Worm (Caenorhabditis elegans) whole organism, L4 larva: ENCODE measurements around the gene T20B12.4.
A peak's percentile ranks its signal among the peaks of the same experiment; 100 is the strongest.

Experiments
- D1046.2 ChIP-seq: fragments of 200-800 bp; sonication (Bioruptor generic); IDR thresholded peaks from 2 replicates; pipeline ENCODE4 v1.3.6; 2022; ENCODE audit warnings: missing genetic modification characterization, missing compliant biosample characterization
- T20F7.1 ChIP-seq: fragments of 200-800 bp; sonication (Bioruptor generic); optimal IDR thresholded peaks from 2 replicates; lab custom pipeline; 2018; ENCODE audit warnings: mild to moderate bottlenecking, missing genetic modification characterization, missing compliant biosample characterization
- T26A8.4 ChIP-seq: fragments of 200-800 bp; sonication (Bioruptor generic); IDR thresholded peaks from 2 replicates; pipeline ENCODE4 v1.3.6; 2022; ENCODE audit warnings: missing genetic modification characterization, missing compliant biosample characterization
- Y5F2A.4 ChIP-seq: fragments of 200-800 bp; sonication (Bioruptor generic); optimal IDR thresholded peaks from 2 replicates; lab custom pipeline; 2018; ENCODE audit warnings: mild to moderate bottlenecking, missing genetic modification characterization, missing compliant biosample characterization
- ama-1 ChIP-seq: fragments of 150-350 bp; optimal IDR thresholded peaks from 2 replicates; lab custom pipeline; 2014; ENCODE audit warnings: inconsistent platforms, mixed read lengths
- arid-1 ChIP-seq: fragments of 200-800 bp; sonication (Bioruptor generic); conservative IDR thresholded peaks from 2 replicates; pipeline ENCODE4 v1.3.6; 2022; ENCODE audit warnings: missing genetic modification reagents, missing genetic modification characterization, missing compliant biosample characterization
- attf-4 ChIP-seq: sonication (generic microtip); optimal IDR thresholded peaks from 3 replicates; lab custom pipeline; 2017; ENCODE audit warnings: missing biosample characterization, missing genetic modification characterization
- ceh-28 ChIP-seq: fragments of 150-350 bp; optimal IDR thresholded peaks from 2 replicates; lab custom pipeline; 2014; ENCODE audit warnings: missing biosample characterization, missing genetic modification reagents, missing genetic modification characterization
- ceh-32 ChIP-seq: sonication (generic microtip); optimal IDR thresholded peaks from 2 replicates; lab custom pipeline; 2016; ENCODE audit warnings: mild to moderate bottlenecking, missing genetic modification characterization, missing compliant biosample characterization; ENCODE audit not compliant: poor library complexity
- ces-1 ChIP-seq: fragments of 150-350 bp; sonication (generic microtip); optimal IDR thresholded peaks from 4 replicates; lab custom pipeline; 2014; ENCODE audit warnings: missing biosample characterization, missing genetic modification reagents, missing genetic modification characterization
- cey-2 ChIP-seq: sonication (generic microtip); optimal IDR thresholded peaks from 3 replicates; lab custom pipeline; 2017; ENCODE audit warnings: missing genetic modification characterization, mild to moderate bottlenecking, missing compliant biosample characterization, antibody characterized with exemption, borderline replicate concordance; ENCODE audit not compliant: insufficient read depth
- ctbp-1 ChIP-seq: fragments of 200-800 bp; sonication (Bioruptor generic); IDR thresholded peaks from 2 replicates; pipeline ENCODE4 v1.3.6; 2022; ENCODE audit warnings: missing genetic modification reagents, missing genetic modification characterization, missing compliant biosample characterization
- daf-16 ChIP-seq, 3 experiments: sonication (generic microtip); optimal IDR thresholded peaks; 2 replicates each; lab custom pipeline; 2016 to 2017; ENCODE audit warnings: missing genetic modification characterization in 3 of 3, missing genetic modification reagents in 3 of 3, mild to moderate bottlenecking in 2 of 3, missing compliant biosample characterization in 2 of 3, missing biosample characterization in 1 of 3, moderate library complexity in 1 of 3
- dmd-6 ChIP-seq: fragments of 200-800 bp; sonication (Bioruptor generic); IDR thresholded peaks from 2 replicates; pipeline ENCODE4 v1.3.6; 2022; ENCODE audit warnings: missing genetic modification reagents, missing genetic modification characterization, missing compliant biosample characterization
- dve-1 ChIP-seq: sonication (generic microtip); optimal IDR thresholded peaks from 2 replicates; lab custom pipeline; 2017; ENCODE audit warnings: antibody characterized with exemption, mild to moderate bottlenecking, missing genetic modification characterization, missing compliant biosample characterization; ENCODE audit not compliant: insufficient read depth
- egl-27 ChIP-seq: sonication (generic microtip); optimal IDR thresholded peaks from 3 replicates; lab custom pipeline; 2017; ENCODE audit warnings: missing biosample characterization, missing genetic modification reagents, missing genetic modification characterization
- fos-1 ChIP-seq: fragments of 150-350 bp; optimal IDR thresholded peaks from 2 replicates; lab custom pipeline; 2014; ENCODE audit warnings: missing biosample characterization, missing genetic modification characterization
- hlh-11 ChIP-seq: fragments of 200-800 bp; sonication (Bioruptor generic); optimal IDR thresholded peaks from 2 replicates; lab custom pipeline; 2018; ENCODE audit warnings: mild to moderate bottlenecking, missing genetic modification characterization, missing compliant biosample characterization
- hlh-30 ChIP-seq: sonication (generic microtip); optimal IDR thresholded peaks from 2 replicates; lab custom pipeline; 2017; ENCODE audit warnings: antibody characterized with exemption, mild to moderate bottlenecking, missing genetic modification characterization, missing compliant biosample characterization; ENCODE audit not compliant: insufficient read depth
- lim-7 ChIP-seq: fragments of 200-800 bp; sonication (Bioruptor generic); IDR thresholded peaks from 2 replicates; pipeline ENCODE4 v1.3.6; 2022; ENCODE audit warnings: missing genetic modification characterization, missing compliant biosample characterization
- lin-1 ChIP-seq: fragments of 200-800 bp; sonication (Bioruptor generic); IDR thresholded peaks from 2 replicates; pipeline ENCODE4 v1.3.6; 2022; ENCODE audit warnings: missing genetic modification reagents, missing genetic modification characterization, missing compliant biosample characterization
- lsy-2 ChIP-seq, 2 experiments: fragments of 150-350 bp in 1 of 2; sonication (generic microtip) in 1 of 2; optimal IDR thresholded peaks; 2 replicates each; lab custom pipeline; 2014 to 2017; ENCODE audit warnings: missing biosample characterization in 2 of 2, missing genetic modification characterization in 2 of 2
- mdl-1 ChIP-seq, 2 experiments: fragments of 150-350 bp in 1 of 2; sonication (generic microtip) in 1 of 2; optimal IDR thresholded peaks; 2 replicates each; lab custom pipeline; 2014 to 2017; ENCODE audit warnings: missing biosample characterization in 2 of 2, missing genetic modification characterization in 2 of 2
- mdt-29 ChIP-seq: fragments of 200-800 bp; sonication (Bioruptor generic); IDR thresholded peaks from 2 replicates; pipeline ENCODE4 v1.3.6; 2022; ENCODE audit warnings: missing genetic modification reagents, missing genetic modification characterization, missing compliant biosample characterization
- mep-1 ChIP-seq: fragments of 150-350 bp; sonication (generic microtip); optimal IDR thresholded peaks from 3 replicates; lab custom pipeline; 2014; ENCODE audit warnings: missing biosample characterization, missing genetic modification characterization
- mes-2 ChIP-seq: sonication (generic microtip); optimal IDR thresholded peaks from 2 replicates; lab custom pipeline; 2016; ENCODE audit warnings: missing genotype, mild to moderate bottlenecking, missing genetic modification characterization, missing compliant biosample characterization; ENCODE audit not compliant: poor library complexity, severe bottlenecking
- mxl-2 ChIP-seq: fragments of 200-800 bp; sonication (Bioruptor generic); conservative IDR thresholded peaks from 2 replicates; pipeline ENCODE4 v1.3.6; 2022; ENCODE audit warnings: missing genetic modification reagents, missing genetic modification characterization, missing compliant biosample characterization
- mxl-3 ChIP-seq: fragments of 200-800 bp; sonication (Bioruptor generic); optimal IDR thresholded peaks from 2 replicates; lab custom pipeline; 2018; ENCODE audit warnings: mild to moderate bottlenecking, missing genetic modification characterization, missing compliant biosample characterization
- nhr-10 ChIP-seq: fragments of 150-350 bp; optimal IDR thresholded peaks from 2 replicates; lab custom pipeline; 2014; ENCODE audit warnings: missing biosample characterization, missing genetic modification characterization
- nhr-28 ChIP-seq: fragments of 150-350 bp; optimal IDR thresholded peaks from 2 replicates; lab custom pipeline; 2014; ENCODE audit warnings: missing biosample characterization, missing genetic modification characterization
- nhr-42 ChIP-seq: fragments of 200-800 bp; sonication (Bioruptor generic); IDR thresholded peaks from 2 replicates; pipeline ENCODE4 v1.3.6; 2022; ENCODE audit warnings: missing genetic modification characterization, missing compliant biosample characterization
- nhr-48 ChIP-seq: sonication (generic microtip); optimal IDR thresholded peaks from 2 replicates; lab custom pipeline; 2016; ENCODE audit warnings: mild to moderate bottlenecking, missing genetic modification characterization, missing compliant biosample characterization
- nhr-76 ChIP-seq: fragments of 150-350 bp; optimal IDR thresholded peaks from 2 replicates; lab custom pipeline; 2014; ENCODE audit warnings: missing biosample characterization, missing genetic modification characterization
- pha-4 ChIP-seq, 2 experiments: fragments of 150-350 bp in 1 of 2; fragments of 200-800 bp in 1 of 2; sonication (Bioruptor generic) in 1 of 2; IDR thresholded peaks in 1 of 2; optimal IDR thresholded peaks in 1 of 2; 2 replicates each; pipeline versions ENCODE4 v1.3.6 to Lab custom; 2014 to 2022; ENCODE audit warnings: missing genetic modification characterization in 2 of 2, missing genetic modification reagents in 2 of 2, missing biosample characterization in 1 of 2, missing compliant biosample characterization in 1 of 2
- php-3 ChIP-seq: fragments of 200-800 bp; sonication (Bioruptor generic); IDR thresholded peaks from 2 replicates; pipeline ENCODE4 v1.3.6; 2022; ENCODE audit warnings: missing genetic modification reagents, missing genetic modification characterization, missing compliant biosample characterization
- pqm-1 ChIP-seq: sonication (generic microtip); optimal IDR thresholded peaks from 2 replicates; lab custom pipeline; 2017; ENCODE audit warnings: missing biosample characterization, missing genetic modification characterization
- saeg-2 ChIP-seq: fragments of 200-800 bp; sonication (Bioruptor generic); IDR thresholded peaks from 2 replicates; pipeline ENCODE4 v1.3.6; 2022; ENCODE audit warnings: missing genetic modification reagents, missing genetic modification characterization, missing compliant biosample characterization
- set-16 ChIP-seq: fragments of 200-800 bp; sonication (Bioruptor generic); IDR thresholded peaks from 2 replicates; pipeline ENCODE4 v1.3.6; 2022; ENCODE audit warnings: missing genetic modification reagents, missing genetic modification characterization, missing compliant biosample characterization
- skn-1 ChIP-seq: fragments of 150-350 bp; optimal IDR thresholded peaks from 2 replicates; lab custom pipeline; 2014; ENCODE audit warnings: missing biosample characterization, missing genetic modification characterization
- spr-3 ChIP-seq: fragments of 200-800 bp; sonication (Bioruptor generic); optimal IDR thresholded peaks from 2 replicates; lab custom pipeline; 2018; ENCODE audit warnings: mild to moderate bottlenecking, missing genetic modification characterization, missing compliant biosample characterization
- unc-62 ChIP-seq, 3 experiments: fragments of 150-350 bp in 1 of 3; sonication (generic microtip); optimal IDR thresholded peaks in 2 of 3; peaks in 1 of 3; 1 replicate in 1 of 3; 2 replicates in 2 of 3; lab custom pipeline; 2014 to 2017; ENCODE audit warnings: missing biosample characterization in 3 of 3, missing genetic modification characterization in 3 of 3, missing genetic modification reagents in 3 of 3, missing genotype in 1 of 3
- vab-7 ChIP-seq: fragments of 200-800 bp; sonication (Bioruptor generic); IDR thresholded peaks from 2 replicates; pipeline ENCODE4 v1.3.6; 2022; ENCODE audit warnings: missing genetic modification reagents, missing genetic modification characterization, missing compliant biosample characterization
- zag-1 ChIP-seq: fragments of 150-350 bp; optimal IDR thresholded peaks from 2 replicates; lab custom pipeline; 2014; ENCODE audit warnings: missing biosample characterization, missing genetic modification characterization
- zfp-2 ChIP-seq: sonication (generic microtip); optimal IDR thresholded peaks from 2 replicates; lab custom pipeline; 2016; ENCODE audit warnings: mild to moderate bottlenecking, missing genetic modification characterization, missing compliant biosample characterization
- zip-11 ChIP-seq: fragments of 200-800 bp; sonication (Bioruptor generic); IDR thresholded peaks from 2 replicates; pipeline ENCODE4 v1.3.6; 2022; ENCODE audit warnings: missing genetic modification characterization, missing compliant biosample characterization
- zip-2 ChIP-seq: fragments of 150-350 bp; optimal IDR thresholded peaks from 2 replicates; lab custom pipeline; 2014; ENCODE audit warnings: missing biosample characterization, missing genetic modification characterization
- ztf-7 ChIP-seq: fragments of 150-350 bp; optimal IDR thresholded peaks from 2 replicates; lab custom pipeline; 2014; ENCODE audit warnings: missing biosample characterization, missing genetic modification characterization

T20B12.4 gene

DNA sequence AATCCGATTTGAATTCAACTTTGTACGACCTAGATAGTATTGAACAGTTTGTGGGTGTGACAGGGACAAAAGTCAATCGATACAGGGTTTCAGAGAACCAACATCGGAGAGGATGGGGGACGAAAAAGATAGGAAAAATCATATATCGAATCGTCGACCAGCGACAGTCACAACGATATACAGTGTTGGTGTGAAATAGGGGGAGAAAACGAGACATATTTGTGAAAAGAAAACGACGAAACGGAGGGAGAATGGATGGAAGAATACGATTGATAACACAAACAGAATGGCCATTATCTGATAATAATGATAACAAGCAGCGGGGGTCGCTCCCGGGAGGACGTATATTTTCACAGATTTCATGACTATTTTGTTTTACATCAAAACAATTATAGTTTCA is 7.9 kb downstream of the T20B12.4 start:
- peak; percentile 21 for TF ChIP-seq T26A8.4 (GFP tag; lab: Robert Waterston, UW)
- no peak for TF ChIP-seq mxl-2 (GFP tag; lab: Robert Waterston, UW)
- TF ChIP-seq hlh-30 (tag; lab: Kevin White, UChicago): peak; percentile 13
- peak; percentile 35 for TF ChIP-seq dve-1 (tag; lab: Kevin White, UChicago)
- TF ChIP-seq mep-1 (tag; lab: Kevin White, UChicago): peak; percentile 12
- TF ChIP-seq ceh-28 (tag; lab: Kevin White, UChicago): no peak
- TF ChIP-seq set-16 (GFP tag; lab: Robert Waterston, UW): no peak
- TF ChIP-seq zip-11: no peak
- peak; percentile 3 for TF ChIP-seq ama-1 (lab: Kevin White, UChicago)
- TF ChIP-seq attf-4 (tag; lab: Kevin White, UChicago): no peak
- TF ChIP-seq vab-7: 0 out of 2 replicates have a peak, but pooled peaks have one; percentile 20
- no peak for TF ChIP-seq zfp-2
- no peak for TF ChIP-seq nhr-76 (tag; lab: Kevin White, UChicago)
- no peak for TF ChIP-seq lim-7 (GFP tag; lab: Robert Waterston, UW)
- TF ChIP-seq nhr-28: peak; percentile 83
- TF ChIP-seq mdt-29 (GFP tag; lab: Robert Waterston, UW): no peak
- TF ChIP-seq lin-1: 0 out of 2 replicates have a peak, but pooled peaks have one; percentile 38
- peak in 1 of 2 experiments; percentile 32 for TF ChIP-seq mdl-1 (tag; optimal IDR thresholded peaks at IDR 0.05; lab: Kevin White, UChicago)
- TF ChIP-seq fos-1: no peak
- peak; percentile 26 for TF ChIP-seq ztf-7 (tag; lab: Kevin White, UChicago)
- TF ChIP-seq ctbp-1: no peak
- no peak for TF ChIP-seq daf-16 (GFP tag; optimal IDR thresholded peaks at IDR 0.05; lab: Kevin White, UChicago)
- TF ChIP-seq daf-16 (tag; optimal IDR thresholded peaks at IDR 0.05; lab: Kevin White, UChicago): peak; percentile 71
- TF ChIP-seq mxl-3 (GFP tag; lab: Kevin White, UChicago): peak; percentile 71
- TF ChIP-seq hlh-11 (tag; lab: Kevin White, UChicago): peak; percentile 76
- TF ChIP-seq zip-2 (tag; lab: Kevin White, UChicago): no peak
- TF ChIP-seq php-3: peak; percentile 22; the same call in 1 of the 2 replicates
- peak in 1 of 2 experiments; percentile 96 for TF ChIP-seq unc-62 (GFP tag; optimal IDR thresholded peaks at IDR 0.05 in 1 of 2; lab: Kevin White, UChicago)
- no peak for TF ChIP-seq unc-62 (tag; optimal IDR thresholded peaks at IDR 0.05; lab: Kevin White, UChicago)
- no peak for TF ChIP-seq T20F7.1 (GFP tag; lab: Kevin White, UChicago)
- peak; percentile 27 for TF ChIP-seq mes-2 (tag; lab: Kevin White, UChicago)
- TF ChIP-seq saeg-2 (GFP tag; lab: Robert Waterston, UW): no peak
- TF ChIP-seq ceh-32 (tag; lab: Kevin White, UChicago): no peak
- peak; percentile 21 for TF ChIP-seq nhr-48
- TF ChIP-seq Y5F2A.4: no peak
- TF ChIP-seq dmd-6 (GFP tag; lab: Robert Waterston, UW): peak; percentile 36; the same call in 1 of the 2 replicates
- TF ChIP-seq pqm-1 (tag; lab: Kevin White, UChicago): peak; percentile 80
- TF ChIP-seq zag-1 (tag; lab: Kevin White, UChicago): no peak
- TF ChIP-seq nhr-42 (GFP tag; lab: Robert Waterston, UW): no peak

DNA sequence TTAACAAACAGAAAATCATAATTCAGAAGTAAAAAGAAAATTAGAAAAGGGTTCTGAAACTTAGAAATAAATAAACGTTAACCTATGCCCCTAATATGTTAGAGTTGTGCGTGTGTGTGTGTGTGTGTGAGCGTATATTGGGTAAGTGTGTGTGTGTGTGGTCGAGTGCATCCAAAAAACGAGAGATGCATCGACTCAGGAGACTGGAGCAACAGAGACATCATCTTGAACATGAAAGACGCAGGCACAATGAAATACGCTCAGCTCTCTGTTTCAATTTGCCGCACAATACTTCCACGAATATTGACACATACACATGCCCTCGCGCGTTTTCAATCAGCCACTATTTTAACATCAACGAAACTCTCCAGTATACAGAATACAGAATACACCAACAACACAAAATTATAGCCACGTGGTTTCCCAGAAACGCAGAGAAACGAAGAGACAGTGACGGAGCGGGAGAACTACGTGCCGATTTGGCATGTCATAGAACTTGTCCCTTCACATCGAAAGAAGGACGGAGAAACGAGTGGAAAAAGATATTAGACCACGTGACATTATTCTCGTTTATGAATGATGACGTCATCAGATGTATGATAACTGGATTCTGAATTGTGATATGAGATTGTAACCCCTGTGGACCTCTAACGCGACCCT is 8.8 kb downstream of the T20B12.4 start:
- TF ChIP-seq saeg-2 (GFP tag; lab: Robert Waterston, UW) (peak; percentile 44; the same call in 1 of the 2 replicates), T20F7.1 (GFP tag; lab: Kevin White, UChicago) (peak; percentile 65), pha-4 (GFP tag; IDR thresholded peaks at IDR 0.05; lab: Robert Waterston, UW) (no peak), pha-4 (tag; optimal IDR thresholded peaks at IDR 0.05; lab: Kevin White, UChicago) (no peak), egl-27 (tag; lab: Kevin White, UChicago) (no peak), unc-62 (GFP tag; optimal IDR thresholded peaks at IDR 0.05 in 1 of 2; lab: Kevin White, UChicago) (peak in 1 of 2 experiments; percentile 98), unc-62 (tag; optimal IDR thresholded peaks at IDR 0.05; lab: Kevin White, UChicago) (no peak), pqm-1 (tag; lab: Kevin White, UChicago) (peak; percentile 17), skn-1 (tag; lab: Kevin White, UChicago) (no peak), lsy-2 (tag; optimal IDR thresholded peaks at IDR 0.05; lab: Kevin White, UChicago) (peak in 1 of 2 experiments; percentile 81), ces-1 (no peak), arid-1 (GFP tag; lab: Robert Waterston, UW) (peak; percentile 43; the same call in 1 of the 2 replicates), nhr-42 (GFP tag; lab: Robert Waterston, UW) (no peak), spr-3 (GFP tag; lab: Kevin White, UChicago) (peak; percentile 46), nhr-76 (tag; lab: Kevin White, UChicago) (no peak), hlh-11 (tag; lab: Kevin White, UChicago) (peak; percentile 92), cey-2 (tag; lab: Kevin White, UChicago) (peak; percentile 64), D1046.2 (GFP tag; lab: Robert Waterston, UW) (no peak), nhr-10 (tag; lab: Kevin White, UChicago) (peak; percentile 91)
